Worm (Caenorhabditis elegans) whole organism, L4 larva: Measurements from ENCODE around the gene C54E10.7.

Experiments
- ceh-28 ChIP-seq: fragments of 150-350 bp; optimal IDR thresholded peaks from 2 replicates; lab custom pipeline; 2014; ENCODE audit warnings: missing biosample characterization, missing genetic modification reagents, missing genetic modification characterization
- ces-1 ChIP-seq: fragments of 150-350 bp; sonication (generic microtip); optimal IDR thresholded peaks from 4 replicates; lab custom pipeline; 2014; ENCODE audit warnings: missing biosample characterization, missing genetic modification reagents, missing genetic modification characterization
- lin-15B ChIP-seq: fragments of 150-350 bp; sonication (generic microtip); optimal IDR thresholded peaks from 3 replicates; lab custom pipeline; 2014; ENCODE audit warnings: missing biosample characterization, missing genetic modification characterization
- lsy-2 ChIP-seq, 2 experiments: fragments of 150-350 bp in 1 of 2; sonication (generic microtip) in 1 of 2; optimal IDR thresholded peaks; 2 replicates each; lab custom pipeline; 2014 to 2017; ENCODE audit warnings: missing biosample characterization in 2 of 2, missing genetic modification characterization in 2 of 2
- mxl-2 ChIP-seq: fragments of 200-800 bp; sonication (Bioruptor generic); conservative IDR thresholded peaks from 2 replicates; pipeline ENCODE4 v1.3.6; 2022; ENCODE audit warnings: missing genetic modification reagents, missing genetic modification characterization, missing compliant biosample characterization
- nhr-11 ChIP-seq: fragments of 150-350 bp; optimal IDR thresholded peaks from 2 replicates; lab custom pipeline; 2014; ENCODE audit warnings: missing biosample characterization, missing genetic modification characterization
- nhr-237 ChIP-seq: sonication (generic microtip); optimal IDR thresholded peaks from 2 replicates; lab custom pipeline; 2017; ENCODE audit warnings: missing biosample characterization, missing genetic modification characterization
- nhr-28 ChIP-seq: fragments of 150-350 bp; optimal IDR thresholded peaks from 2 replicates; lab custom pipeline; 2014; ENCODE audit warnings: missing biosample characterization, missing genetic modification characterization
- nhr-6 ChIP-seq: fragments of 150-350 bp; optimal IDR thresholded peaks from 2 replicates; lab custom pipeline; 2014; ENCODE audit warnings: missing biosample characterization, missing genetic modification characterization
- rbr-2 ChIP-seq: sonication (generic microtip); optimal IDR thresholded peaks from 2 replicates; lab custom pipeline; 2016; ENCODE audit warnings: missing genotype, missing genetic modification characterization, missing compliant biosample characterization
- snpc-4 ChIP-seq: fragments of 150-350 bp; optimal IDR thresholded peaks from 2 replicates; lab custom pipeline; 2014; ENCODE audit warnings: missing biosample characterization, missing genetic modification characterization
- unc-62 ChIP-seq, 3 experiments: fragments of 150-350 bp in 1 of 3; sonication (generic microtip); optimal IDR thresholded peaks in 2 of 3; peaks in 1 of 3; 1 replicate in 1 of 3; 2 replicates in 2 of 3; lab custom pipeline; 2014 to 2017; ENCODE audit warnings: missing biosample characterization in 3 of 3, missing genetic modification characterization in 3 of 3, missing genetic modification reagents in 3 of 3, missing genotype in 1 of 3

DNA sequence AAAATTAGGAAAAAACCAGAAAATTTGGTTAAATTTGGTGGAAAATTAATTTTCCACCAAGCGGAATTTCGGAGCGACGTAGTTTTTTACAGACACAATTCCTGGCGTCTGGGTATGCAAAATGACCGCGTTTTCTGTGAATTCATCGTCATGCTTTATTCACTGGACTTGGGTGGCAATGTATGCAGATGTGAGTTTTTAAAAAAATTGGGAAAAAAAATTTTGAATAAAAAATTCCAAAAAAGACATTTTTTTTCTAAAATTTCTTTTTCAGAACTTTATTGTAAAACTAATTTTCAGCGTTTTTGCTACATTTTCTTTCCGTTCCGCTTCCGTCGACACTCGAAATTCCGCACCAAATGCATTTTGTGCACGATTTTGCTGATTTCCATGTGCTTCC lies at the start of gene C54E10.7:
- TF ChIP-seq rbr-2 (tag; lab: Kevin White, UChicago) (no peak), lin-15B (no peak), ces-1 (GFP tag; lab: Kevin White, UChicago) (no peak), unc-62 (GFP tag; optimal IDR thresholded peaks at IDR 0.05 in 1 of 2; lab: Kevin White, UChicago) (no peak), unc-62 (tag; optimal IDR thresholded peaks at IDR 0.05; lab: Kevin White, UChicago) (no peak), nhr-237 (no peak), mxl-2 (no peak), ceh-28 (tag; lab: Kevin White, UChicago) (no peak), nhr-6 (tag; lab: Kevin White, UChicago) (no peak), lsy-2 (tag; optimal IDR thresholded peaks at IDR 0.05; lab: Kevin White, UChicago) (no peak), nhr-11 (tag; lab: Kevin White, UChicago) (no peak), nhr-28 (tag; lab: Kevin White, UChicago) (no peak), snpc-4 (tag; lab: Kevin White, UChicago) (no peak)
